Fruit fly (Drosophila melanogaster) S2 (cell line): ENCODE measurements around the gene CG32266.

ENCODE experiments used
- CG8478 ChIP-seq: fragments of >200 bp; optimal IDR thresholded peaks from 2 replicates; lab custom pipeline; 2018
- CTCF ChIP-seq, 2 experiments: fragments of >200 bp; optimal IDR thresholded peaks; 2 replicates each; lab custom pipeline; 2018

DNA sequence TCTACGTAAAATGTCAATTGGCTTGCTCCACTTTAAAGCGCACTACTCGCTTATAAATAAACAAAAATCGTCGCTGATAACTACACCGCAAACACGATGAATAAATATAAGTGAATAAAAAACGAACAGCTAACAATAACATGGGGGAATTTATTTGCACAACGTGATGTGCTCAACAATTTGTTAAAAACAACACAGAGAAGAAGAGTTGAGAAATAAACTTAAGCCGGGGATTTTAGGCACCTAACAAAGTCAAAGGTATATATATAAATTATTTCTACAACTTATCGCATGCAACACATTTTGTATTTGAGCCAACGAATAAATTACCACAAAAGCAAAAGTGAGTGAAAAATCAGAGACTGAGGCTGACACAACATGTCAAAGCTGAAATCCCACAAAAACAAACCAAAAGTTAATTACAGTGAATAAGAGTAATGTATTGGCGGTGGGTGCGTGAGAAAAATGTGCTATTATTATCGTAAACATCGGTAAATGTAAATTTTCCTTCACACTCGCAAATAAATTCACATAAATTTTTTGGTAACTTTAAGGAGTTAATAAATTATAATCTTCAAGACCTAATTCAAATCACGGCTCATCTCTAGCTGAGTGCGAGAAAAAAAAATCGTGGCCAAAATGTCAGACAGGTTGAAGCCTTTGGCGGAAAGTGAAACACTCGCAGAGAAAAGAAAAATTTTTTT, 18.2 kb upstream of the CG32266 start:
- TF ChIP-seq CG8478 (no peak), CTCF (optimal IDR thresholded peaks at IDR 0.05; lab: Kevin White, UChicago) (no peak)
